Worm (Caenorhabditis elegans) whole organism, L2 larva: ENCODE results near the gene F55H2.5.

Experiments used
- alr-1 ChIP-seq: fragments of 150-350 bp; optimal IDR thresholded peaks from 2 replicates; lab custom pipeline; 2014; ENCODE audit warnings: missing biosample characterization, missing genetic modification characterization
- dmd-4 ChIP-seq: sonication (generic microtip); optimal IDR thresholded peaks from 2 replicates; lab custom pipeline; 2017; ENCODE audit warnings: missing biosample characterization, missing genetic modification characterization
- nhr-237 ChIP-seq: fragments of 150-350 bp; optimal IDR thresholded peaks from 2 replicates; lab custom pipeline; 2014; ENCODE audit warnings: missing biosample characterization, missing genetic modification characterization

ce11 chrIII:9496083-9496482, 15.2 kb upstream of the F55H2.5 start:
- no peak for TF ChIP-seq dmd-4 (tag; lab: Kevin White, UChicago)
- no peak for TF ChIP-seq nhr-237
- no peak for TF ChIP-seq alr-1 (tag; lab: Kevin White, UChicago)
